Fruit fly (Drosophila melanogaster) whole organism, embryonic: ENCODE measurements around the gene CG11858.

Experiments
- B-H2 ChIP-seq: fragments of 200-800 bp; sonication (Bioruptor generic); optimal IDR thresholded peaks from 2 replicates; lab custom pipeline; 2018; ENCODE audit warnings: missing biosample characterization, mild to moderate bottlenecking, missing genetic modification characterization
- CG10267 ChIP-seq: fragments of 200-800 bp; sonication (Bioruptor generic); optimal IDR thresholded peaks from 2 replicates; lab custom pipeline; 2018; ENCODE audit warnings: missing biosample characterization, mild to moderate bottlenecking, missing genetic modification characterization, moderate library complexity
- CG10274 ChIP-seq: fragments of 200-800 bp; sonication (Bioruptor generic); optimal IDR thresholded peaks from 3 replicates; lab custom pipeline; 2017; ENCODE audit warnings: missing biosample characterization, mild to moderate bottlenecking, missing genetic modification characterization
- CG10431 ChIP-seq: fragments of 200-800 bp; sonication (Bioruptor generic); optimal IDR thresholded peaks from 3 replicates; lab custom pipeline; 2018; ENCODE audit warnings: missing biosample characterization, mild to moderate bottlenecking, missing genetic modification characterization
- CG10565 ChIP-seq: fragments of 200-800 bp; sonication (Bioruptor generic); optimal IDR thresholded peaks from 3 replicates; lab custom pipeline; 2016; ENCODE audit warnings: missing biosample characterization, mild to moderate bottlenecking, missing genetic modification characterization
- CG10959 ChIP-seq: fragments of 200-800 bp; sonication (Bioruptor generic); IDR thresholded peaks from 2 replicates; pipeline ENCODE4 v1.3.6; 2022; ENCODE audit warnings: missing biosample characterization, missing genetic modification characterization
- CG10979 ChIP-seq: fragments of 200-800 bp; sonication (Bioruptor generic); optimal IDR thresholded peaks from 2 replicates; lab custom pipeline; 2018; ENCODE audit warnings: missing biosample characterization, mild to moderate bottlenecking, missing genetic modification characterization, moderate library complexity
- CG11504 ChIP-seq: fragments of 200-800 bp; sonication (Bioruptor generic); optimal IDR thresholded peaks from 3 replicates; lab custom pipeline; 2019; ENCODE audit warnings: missing biosample characterization, mild to moderate bottlenecking, missing genetic modification characterization, moderate library complexity
- CG13123 ChIP-seq: fragments of 200-800 bp; sonication (Bioruptor generic); optimal IDR thresholded peaks from 2 replicates; lab custom pipeline; 2016; ENCODE audit warnings: missing biosample characterization, missing genetic modification characterization
- CG13624 ChIP-seq: fragments of 200-800 bp; sonication (Bioruptor generic); optimal IDR thresholded peaks from 2 replicates; lab custom pipeline; 2016; ENCODE audit warnings: missing biosample characterization, missing genetic modification characterization
- CG14965 ChIP-seq: fragments of 200-800 bp; sonication (Bioruptor generic); optimal IDR thresholded peaks from 2 replicates; lab custom pipeline; 2016; ENCODE audit warnings: missing biosample characterization, missing genetic modification characterization, borderline replicate concordance
- CG15514 ChIP-seq: fragments of 200-800 bp; sonication (Bioruptor generic); optimal IDR thresholded peaks from 3 replicates; lab custom pipeline; 2017; ENCODE audit warnings: missing biosample characterization, missing genetic modification characterization, mild to moderate bottlenecking, moderate library complexity, missing genetic modification reagents
- CG15601 ChIP-seq: fragments of 200-800 bp; sonication (Bioruptor generic); optimal IDR thresholded peaks from 3 replicates; lab custom pipeline; 2019; ENCODE audit warnings: missing biosample characterization, mild to moderate bottlenecking, missing genetic modification characterization, moderate library complexity
- CG17186 ChIP-seq: fragments of 200-800 bp; sonication (Bioruptor generic); optimal IDR thresholded peaks from 3 replicates; lab custom pipeline; 2017; ENCODE audit warnings: missing biosample characterization, missing genetic modification reagents, missing genetic modification characterization
- CG17361 ChIP-seq: fragments of 200-800 bp; sonication (Bioruptor generic); IDR thresholded peaks from 3 replicates; pipeline ENCODE4 v1.3.6; 2022; ENCODE audit warnings: missing biosample characterization, missing genetic modification characterization
- CG18619 ChIP-seq: fragments of 200-800 bp; sonication (Bioruptor generic); optimal IDR thresholded peaks from 3 replicates; lab custom pipeline; 2017; ENCODE audit warnings: missing biosample characterization, mild to moderate bottlenecking, missing genetic modification characterization
- CG2678 ChIP-seq: fragments of 200-800 bp; sonication (Bioruptor generic); optimal IDR thresholded peaks from 3 replicates; lab custom pipeline; 2019; ENCODE audit warnings: missing biosample characterization, mild to moderate bottlenecking, missing genetic modification characterization, moderate library complexity
- CG31441 ChIP-seq: fragments of 200-800 bp; sonication (Bioruptor generic); IDR thresholded peaks from 2 replicates; pipeline ENCODE4 v1.3.6; 2022; ENCODE audit warnings: missing biosample characterization, missing genetic modification characterization
- CG3407 ChIP-seq: fragments of 200-800 bp; sonication (Bioruptor generic); optimal IDR thresholded peaks from 2 replicates; lab custom pipeline; 2018; ENCODE audit warnings: missing biosample characterization, mild to moderate bottlenecking, missing genetic modification characterization
- CG42726 ChIP-seq: fragments of 200-800 bp; sonication (Bioruptor generic); IDR thresholded peaks from 2 replicates; pipeline ENCODE4 v1.3.6; 2022; ENCODE audit warnings: missing biosample characterization, missing genetic modification characterization; ENCODE audit not compliant: partially characterized antibody
- CG4617 ChIP-seq: fragments of 200-800 bp; sonication (Bioruptor generic); optimal IDR thresholded peaks from 3 replicates; lab custom pipeline; 2016; ENCODE audit warnings: missing biosample characterization, missing genetic modification characterization, borderline replicate concordance
- CG4820 ChIP-seq: fragments of 200-800 bp; sonication (Bioruptor generic); optimal IDR thresholded peaks from 3 replicates; lab custom pipeline; 2016; ENCODE audit warnings: missing biosample characterization, missing genetic modification characterization
- CG7372 ChIP-seq: fragments of 200-800 bp; sonication (Bioruptor generic); IDR thresholded peaks from 2 replicates; pipeline ENCODE4 v1.3.6; 2022; ENCODE audit warnings: missing biosample characterization, missing genetic modification characterization
- CG7928 ChIP-seq: fragments of 200-800 bp; sonication (Bioruptor generic); optimal IDR thresholded peaks from 2 replicates; lab custom pipeline; 2017; ENCODE audit warnings: missing biosample characterization, mild to moderate bottlenecking, missing genetic modification characterization
- CG8924 ChIP-seq: fragments of 200-800 bp; optimal IDR thresholded peaks from 3 replicates; lab custom pipeline; 2019; ENCODE audit warnings: missing biosample characterization, mild to moderate bottlenecking, missing genetic modification characterization, moderate library complexity
- CG8944 ChIP-seq: fragments of 200-800 bp; sonication (Bioruptor generic); optimal IDR thresholded peaks from 3 replicates; lab custom pipeline; 2016; ENCODE audit warnings: missing biosample characterization, missing genetic modification characterization
- Dfd ChIP-seq, 2 experiments: fragments of >200 bp; optimal IDR thresholded peaks; 2 replicates each; lab custom pipeline; 2017; ENCODE audit warnings: missing biosample characterization in 2 of 2, missing genetic modification characterization in 2 of 2
- Dip3 ChIP-seq: fragments of 200-800 bp; sonication (Bioruptor generic); optimal IDR thresholded peaks from 3 replicates; lab custom pipeline; 2016; ENCODE audit warnings: missing biosample characterization, missing genetic modification characterization
- Ets65A ChIP-seq: fragments of 200-800 bp; sonication (Bioruptor generic); peaks from one replicate; lab custom pipeline; 2016; ENCODE audit warnings: missing biosample characterization, missing genetic modification characterization
- H15 ChIP-seq: fragments of 200-800 bp; sonication (Bioruptor generic); IDR thresholded peaks from 3 replicates; pipeline ENCODE4 v1.3.6; 2022; ENCODE audit warnings: missing biosample characterization, missing genetic modification characterization
- Hr3 ChIP-seq: fragments of 200-800 bp; sonication (Bioruptor generic); optimal IDR thresholded peaks from 3 replicates; lab custom pipeline; 2016; ENCODE audit warnings: missing biosample characterization, missing genetic modification characterization
- MESR4 ChIP-seq: fragments of 200-800 bp; sonication (Bioruptor generic); optimal IDR thresholded peaks from 2 replicates; lab custom pipeline; 2018; ENCODE audit warnings: missing biosample characterization, mild to moderate bottlenecking, missing genetic modification characterization, moderate library complexity
- Nf-YC ChIP-seq: fragments of 200-800 bp; optimal IDR thresholded peaks from 3 replicates; lab custom pipeline; 2019; ENCODE audit warnings: missing biosample characterization, mild to moderate bottlenecking, missing genetic modification characterization, moderate library complexity
- Rfx ChIP-seq: fragments of 200-800 bp; sonication (Bioruptor generic); IDR thresholded peaks from 2 replicates; pipeline ENCODE4 v1.3.6; 2022; ENCODE audit warnings: missing biosample characterization, missing genetic modification characterization
- Sin3A ChIP-seq: fragments of >200 bp; optimal IDR thresholded peaks from 2 replicates; lab custom pipeline; 2018
- Sry-δ ChIP-seq: fragments of 200-800 bp; sonication (Bioruptor generic); optimal IDR thresholded peaks from 2 replicates; lab custom pipeline; 2016; ENCODE audit warnings: missing biosample characterization, missing genetic modification characterization
- ac ChIP-seq: fragments of 200-800 bp; sonication (Bioruptor generic); optimal IDR thresholded peaks from 3 replicates; lab custom pipeline; 2017; ENCODE audit warnings: missing biosample characterization, mild to moderate bottlenecking, missing genetic modification characterization
- ash1 ChIP-seq: fragments of 200-800 bp; sonication (Bioruptor generic); optimal IDR thresholded peaks from 2 replicates; lab custom pipeline; 2018; ENCODE audit warnings: missing biosample characterization, mild to moderate bottlenecking, missing genetic modification characterization
- bbx ChIP-seq: fragments of 200-800 bp; sonication (Bioruptor generic); IDR thresholded peaks from 2 replicates; pipeline ENCODE4 v1.3.6; 2022; ENCODE audit warnings: missing biosample characterization, missing genetic modification characterization; ENCODE audit not compliant: partially characterized antibody
- bsh ChIP-seq, 2 experiments: fragments of 200-800 bp; sonication (Bioruptor generic); optimal IDR thresholded peaks; 2 replicates each; lab custom pipeline; 2017 to 2018; ENCODE audit warnings: mild to moderate bottlenecking in 2 of 2, missing biosample characterization in 2 of 2, missing genetic modification characterization in 2 of 2, moderate library complexity in 1 of 2
- crc ChIP-seq: fragments of 200-800 bp; sonication (Bioruptor generic); optimal IDR thresholded peaks from 2 replicates; lab custom pipeline; 2016; ENCODE audit warnings: missing biosample characterization, missing genetic modification characterization
- dmrt99B ChIP-seq: fragments of 200-800 bp; sonication (Bioruptor generic); optimal IDR thresholded peaks from 2 replicates; lab custom pipeline; 2018; ENCODE audit warnings: missing biosample characterization, mild to moderate bottlenecking, missing genetic modification characterization, moderate library complexity
- insv ChIP-seq, 2 experiments: fragments of 200-800 bp; sonication (Bioruptor generic); optimal IDR thresholded peaks; 3 replicates each; lab custom pipeline; 2016 to 2018; ENCODE audit warnings: missing biosample characterization in 2 of 2, missing genetic modification characterization in 2 of 2
- lola ChIP-seq, 3 experiments: fragments of >200 bp in 2 of 3; fragments of 200-800 bp in 1 of 3; sonication (Bioruptor generic) in 1 of 3; optimal IDR thresholded peaks; 2 replicates each; lab custom pipeline; 2017 to 2019; ENCODE audit warnings: missing biosample characterization in 3 of 3, missing genetic modification characterization in 3 of 3, mild to moderate bottlenecking in 1 of 3, moderate library complexity in 1 of 3
- pfk ChIP-seq: fragments of 200-800 bp; sonication (Bioruptor generic); optimal IDR thresholded peaks from 2 replicates; lab custom pipeline; 2018; ENCODE audit warnings: missing biosample characterization, mild to moderate bottlenecking, missing genetic modification characterization, moderate library complexity
- salm ChIP-seq: fragments of 200-800 bp; sonication (Bioruptor generic); optimal IDR thresholded peaks from 2 replicates; lab custom pipeline; 2018; ENCODE audit warnings: missing biosample characterization, mild to moderate bottlenecking, missing genetic modification characterization
- sd ChIP-seq: fragments of 200-800 bp; sonication (Bioruptor generic); optimal IDR thresholded peaks from 3 replicates; lab custom pipeline; 2018; ENCODE audit warnings: missing biosample characterization, mild to moderate bottlenecking, missing genetic modification characterization, moderate library complexity
- seq ChIP-seq: fragments of 200-800 bp; sonication (Bioruptor generic); IDR thresholded peaks from 2 replicates; pipeline ENCODE4 v1.3.6; 2022; ENCODE audit warnings: missing biosample characterization, missing genetic modification characterization
- twi ChIP-seq: fragments of 200-800 bp; optimal IDR thresholded peaks from 2 replicates; lab custom pipeline; 2019; ENCODE audit warnings: missing biosample characterization, mild to moderate bottlenecking, missing genetic modification characterization, moderate library complexity
- wdn ChIP-seq: fragments of 200-800 bp; sonication (Bioruptor generic); IDR thresholded peaks from 2 replicates; pipeline ENCODE4 v1.3.6; 2022; ENCODE audit warnings: missing biosample characterization, missing genetic modification characterization

CG11858 gene

DNA sequence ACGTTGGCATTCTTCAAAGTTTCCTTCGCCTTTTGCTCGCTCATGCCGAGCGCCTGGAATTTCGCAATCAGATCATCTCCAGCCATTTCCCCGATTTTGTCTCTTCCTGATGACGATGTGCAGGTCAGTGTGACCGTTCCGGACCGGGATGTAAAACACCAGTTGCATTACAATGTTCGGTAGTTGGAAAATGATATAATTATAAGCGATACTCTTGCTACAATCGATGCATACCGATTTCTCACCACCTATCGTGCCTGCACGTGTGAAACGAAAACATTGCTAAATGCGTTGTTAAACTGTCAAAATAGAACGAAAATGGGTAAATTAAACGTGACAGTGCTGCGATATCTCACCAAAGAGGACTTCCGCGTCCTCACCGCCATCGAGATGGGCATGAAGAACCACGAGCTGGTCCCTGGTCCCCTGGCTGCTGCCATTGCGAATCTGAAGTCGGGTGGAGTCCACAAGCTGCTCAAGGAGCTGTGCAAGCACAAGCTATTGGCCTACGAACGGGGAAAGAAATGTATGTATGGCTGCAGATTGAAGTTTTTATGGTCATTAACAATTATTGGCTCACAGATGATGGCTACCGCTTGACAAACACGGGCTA is 3.2 kb downstream of the CG11858 start, which contains the start of the genes GlnRS and RIOK2 (continued):
- no peak for TF ChIP-seq Ets65A
- TF ChIP-seq crc (GFP tag; lab: Kevin White, UChicago), result no peak
- no peak for TF ChIP-seq insv (GFP tag; optimal IDR thresholded peaks at IDR 0.05; lab: Kevin White, UChicago)
- TF ChIP-seq CG4617, result peak; percentile 94
- TF ChIP-seq CG17361 (GFP tag; lab: Robert Waterston, UW), result no peak
- no peak for TF ChIP-seq wdn (GFP tag; lab: Robert Waterston, UW)
- no peak for TF ChIP-seq CG7928
- no peak for TF ChIP-seq Nf-YC
- TF ChIP-seq CG2678, result no peak
- no peak for TF ChIP-seq salm
- no peak for TF ChIP-seq CG13123 (GFP tag; lab: Kevin White, UChicago)
- no peak for TF ChIP-seq CG15601 (tag; lab: Kevin White, UChicago)
- TF ChIP-seq CG18619, result no peak
- TF ChIP-seq CG7372, result no peak
- TF ChIP-seq CG10565, result no peak
- peak; percentile 96 for TF ChIP-seq bbx (GFP tag; lab: Robert Waterston, UW)
- no peak for TF ChIP-seq CG3407 (GFP tag; lab: Kevin White, UChicago)
- TF ChIP-seq Sin3A, result peak; percentile 78
- no peak for TF ChIP-seq pfk
- TF ChIP-seq dmrt99B, result no peak
- TF ChIP-seq CG14965 (GFP tag; lab: Kevin White, UChicago), result no peak
- no peak for TF ChIP-seq CG10959 (GFP tag; lab: Robert Waterston, UW)
- no peak for TF ChIP-seq CG10274 (GFP tag; lab: Kevin White, UChicago)
- TF ChIP-seq Dip3 (GFP tag; lab: Kevin White, UChicago), result no peak
- no peak for TF ChIP-seq seq (GFP tag; lab: Robert Waterston, UW)
- no peak for TF ChIP-seq CG31441 (GFP tag; lab: Robert Waterston, UW)
- peak; percentile 77 for TF ChIP-seq CG17186 (GFP tag; lab: Kevin White, UChicago)
- TF ChIP-seq MESR4 (GFP tag; lab: Kevin White, UChicago), result peak; percentile 95
- TF ChIP-seq CG11504 (tag; lab: Kevin White, UChicago), result no peak
- no peak for TF ChIP-seq bsh (GFP tag; optimal IDR thresholded peaks at IDR 0.05; lab: Kevin White, UChicago)
- TF ChIP-seq CG8924 (tag; lab: Kevin White, UChicago), result no peak
- no peak for TF ChIP-seq H15 (GFP tag; lab: Robert Waterston, UW)
- TF ChIP-seq sd (tag; lab: Kevin White, UChicago), result peak; percentile 66
- TF ChIP-seq CG8944 (GFP tag; lab: Kevin White, UChicago), result no peak
- peak; percentile 91 for TF ChIP-seq CG42726 (GFP tag; lab: Robert Waterston, UW)
- TF ChIP-seq lola (GFP tag; optimal IDR thresholded peaks at IDR 0.05; lab: Kevin White, UChicago), result peak in 1 of 3 experiments; percentile 100
- TF ChIP-seq B-H2 (GFP tag; lab: Kevin White, UChicago), result peak; percentile 53
- TF ChIP-seq ash1 (GFP tag; lab: Kevin White, UChicago), result no peak
- TF ChIP-seq CG15514 (GFP tag; lab: Kevin White, UChicago), result peak; percentile 83
- TF ChIP-seq twi (tag; lab: Kevin White, UChicago), result peak; percentile 28
- TF ChIP-seq Sry-δ (GFP tag; lab: Kevin White, UChicago), result peak; percentile 84
- no peak for TF ChIP-seq CG10431 (GFP tag; lab: Kevin White, UChicago)
- peak; percentile 75 for TF ChIP-seq CG13624
- no peak for TF ChIP-seq CG4820 (GFP tag; lab: Kevin White, UChicago)
- TF ChIP-seq ac, result no peak
- peak in 1 of 2 experiments; percentile 79 for TF ChIP-seq Dfd (GFP tag; optimal IDR thresholded peaks at IDR 0.05; lab: Kevin White, UChicago)
- TF ChIP-seq Rfx (GFP tag; lab: Robert Waterston, UW), result peak; percentile 52
- no peak for TF ChIP-seq Hr3
- TF ChIP-seq CG10979 (tag; lab: Kevin White, UChicago), result peak; percentile 1
- TF ChIP-seq CG10267 (tag; lab: Kevin White, UChicago), result peak; percentile 62
